Fruit fly (Drosophila melanogaster) ovary, adult (tissue): ENCODE measurements around the gene Arr2.

Experiments
- CG17801 ChIP-seq: fragments of 200-800 bp; optimal IDR thresholded peaks from 2 replicates; lab custom pipeline; 2019; ENCODE audit warnings: missing biosample characterization, mild to moderate bottlenecking, missing genetic modification characterization, moderate library complexity; ENCODE audit not compliant: partially characterized antibody

Gene Arr2

dm6 chr3L:8633614-8634325, 15.0 kb downstream of the Arr2 start, which contains the start of gene Cdc6:
Gene Cdc6, minus strand, starts transcription at chr3L:8634069.
- TF ChIP-seq CG17801 (GFP tag; lab: Kevin White, UChicago): no peak

DNA sequence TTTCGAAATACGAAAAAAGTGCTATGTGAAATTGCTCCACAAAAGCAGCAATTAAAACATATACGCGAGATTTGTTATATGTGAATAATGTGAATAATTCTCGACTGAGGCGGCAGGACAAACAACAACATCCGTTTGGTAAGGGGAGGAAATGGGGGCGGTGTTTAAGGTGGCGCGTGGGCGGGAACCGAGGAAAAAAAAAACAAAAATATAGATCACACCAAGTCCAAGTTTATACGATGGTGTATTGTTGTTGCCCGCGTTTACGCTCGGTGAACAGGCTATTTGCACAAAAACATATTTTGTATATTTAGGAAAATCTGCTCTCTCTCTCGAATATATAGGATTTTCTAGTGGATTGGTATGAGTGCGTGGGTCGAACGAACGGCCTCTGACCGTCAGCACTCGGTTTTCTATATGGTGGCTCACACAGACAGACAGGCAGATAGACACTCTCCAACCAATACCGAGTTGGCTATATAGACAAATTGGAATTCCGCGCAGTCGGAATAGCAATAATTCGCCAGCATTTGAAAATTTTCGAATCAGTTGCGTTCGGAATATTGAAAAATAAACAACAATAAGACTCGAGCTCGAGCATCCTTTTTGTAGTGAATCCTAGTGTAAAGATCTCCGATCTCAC, 18.9 kb downstream of the Arr2 start:
- no peak for TF ChIP-seq CG17801 (GFP tag; lab: Kevin White, UChicago)

dm6 chr3L:8628964-8629363, 19.8 kb downstream of the Arr2 start:
- TF ChIP-seq CG17801 (GFP tag; lab: Kevin White, UChicago): no peak

DNA sequence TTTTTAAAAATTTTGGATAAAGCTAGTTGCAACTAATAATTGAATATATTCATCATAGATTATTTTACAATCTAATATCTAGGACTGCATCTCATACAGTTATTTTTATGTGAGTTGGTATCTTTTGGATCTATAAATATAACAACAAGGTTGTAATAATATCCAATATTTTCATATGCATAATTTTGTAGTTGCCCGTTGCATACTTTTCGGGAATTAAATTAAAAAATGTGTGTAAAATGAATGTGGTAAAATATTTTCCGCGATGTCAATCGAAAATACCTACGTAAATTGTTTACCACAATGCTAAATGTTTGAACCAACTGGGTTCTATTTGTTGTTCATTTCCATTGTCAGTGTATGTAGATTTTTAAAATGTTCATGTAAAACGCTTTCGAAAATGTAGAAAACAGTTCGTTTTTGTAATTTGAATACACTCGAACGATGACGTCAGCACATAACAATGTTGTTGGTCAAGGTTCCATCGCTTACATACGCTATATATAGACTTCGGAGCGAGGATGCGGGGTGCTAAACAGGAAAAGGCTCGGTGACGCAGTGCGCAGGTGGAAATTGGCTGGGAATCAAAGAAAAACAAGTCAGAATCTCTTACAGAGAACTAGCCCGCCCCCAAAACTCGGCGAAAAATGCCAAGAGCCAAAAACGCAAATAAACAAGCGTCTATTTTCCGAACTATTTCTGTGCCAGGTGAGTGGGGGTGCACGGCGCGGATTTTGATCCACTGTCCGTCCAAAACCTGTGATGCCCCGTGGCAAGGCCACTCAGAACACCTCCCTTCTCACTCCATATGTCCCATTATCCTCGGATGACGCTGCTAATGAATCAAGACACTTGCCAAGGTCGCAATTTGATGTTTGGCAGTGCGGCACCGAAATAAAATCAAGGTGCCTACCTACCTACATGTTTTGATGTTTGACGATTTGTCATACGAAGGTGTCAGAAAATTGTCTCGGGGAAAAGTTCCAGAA, 20.6 kb downstream of the Arr2 start:
- no peak for TF ChIP-seq CG17801 (GFP tag; lab: Kevin White, UChicago)

- no peak for TF ChIP-seq CG17801 (GFP tag; lab: Kevin White, UChicago)
These were observed 24.9 kb downstream of the Arr2 start, which contains the start of the genes GAPsec and Zasp66 for dm6 chr3L:8623702-8624421. Gene GAPsec, minus strand, starts transcription at chr3L:8623901. Gene Zasp66, plus strand, starts transcription at chr3L:8624371.

DNA sequence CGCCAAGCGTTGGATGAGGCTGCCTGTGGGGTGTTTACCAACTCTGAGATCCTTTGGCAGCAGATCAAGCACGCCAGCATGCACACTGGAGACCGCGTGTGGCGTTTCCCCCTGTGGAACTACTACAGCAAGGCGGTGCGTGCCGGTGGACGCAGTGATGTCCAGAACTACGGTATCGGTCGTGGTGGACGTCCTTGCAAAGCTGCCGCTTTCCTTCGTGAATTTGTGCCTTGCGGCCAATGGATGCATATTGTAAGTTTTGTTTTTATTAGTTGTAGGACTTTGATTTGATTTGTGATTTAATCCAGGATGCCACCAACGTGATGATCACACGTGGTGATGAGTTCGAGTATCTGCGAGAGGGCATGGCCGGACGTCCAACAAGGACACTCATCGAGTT, 27.3 kb downstream of the Arr2 start:
- no peak for TF ChIP-seq CG17801 (GFP tag; lab: Kevin White, UChicago)

DNA sequence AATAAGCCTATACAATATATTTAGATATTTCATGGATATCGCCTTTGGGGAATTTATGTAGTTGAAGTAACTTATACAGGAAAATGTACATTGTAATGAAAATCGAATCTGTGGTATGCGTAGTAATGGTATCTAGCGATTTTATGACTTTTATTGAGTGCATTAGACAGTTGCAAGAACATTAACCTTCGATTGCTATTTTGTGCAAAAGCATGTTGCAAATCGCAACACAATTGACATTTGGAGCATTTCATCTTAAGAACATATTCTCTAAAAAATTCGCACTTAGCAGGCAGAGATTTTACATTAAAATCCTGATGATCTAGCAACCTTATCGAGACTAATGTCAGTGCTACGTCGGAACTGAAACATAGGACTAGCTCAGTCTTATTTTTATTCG, 29.1 kb downstream of the Arr2 start, which contains the start of gene S-Lap2:
TSS of gene S-Lap2 (plus strand) at position 301 of the 400 bp plus-strand sequence.
- no peak for TF ChIP-seq CG17801 (GFP tag; lab: Kevin White, UChicago)

DNA sequence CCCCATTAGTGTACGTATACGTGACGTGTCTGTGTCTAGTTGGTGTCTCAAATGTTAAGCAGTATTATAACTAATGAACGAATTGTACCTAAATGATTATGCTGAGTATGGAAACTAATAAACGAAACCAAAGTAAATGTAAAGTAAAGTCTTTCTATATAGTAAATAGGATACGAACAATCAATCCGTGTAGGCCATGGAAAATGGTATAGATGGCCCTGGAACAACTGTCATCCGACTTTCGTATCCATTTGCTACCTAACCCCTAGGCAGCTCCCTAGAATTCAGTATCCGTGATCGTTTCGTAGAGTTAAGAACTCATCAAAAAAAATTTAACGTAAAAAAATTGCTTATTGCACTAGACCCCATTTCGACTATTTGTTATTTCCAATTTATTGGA, 31.8 kb downstream of the Arr2 start, which contains the start of gene S-Lap1:
TSS of gene S-Lap1 (plus strand) at position 301 of the 400 bp plus-strand sequence.
- no peak for TF ChIP-seq CG17801 (GFP tag; lab: Kevin White, UChicago)

- TF ChIP-seq CG17801 (GFP tag; lab: Kevin White, UChicago): no peak
These were observed 41.3 kb downstream of the Arr2 start for dm6 chr3L:8607449-8607848.

dm6 chr3L:8603880-8604692, 44.6 kb downstream of the Arr2 start, which contains the start of the genes CG5989 and CG6282:
Gene CG5989, minus strand, starts transcription at chr3L:8604149.
Gene CG6282, plus strand, starts transcription at chr3L:8604657.
- no peak for TF ChIP-seq CG17801 (GFP tag; lab: Kevin White, UChicago)

DNA sequence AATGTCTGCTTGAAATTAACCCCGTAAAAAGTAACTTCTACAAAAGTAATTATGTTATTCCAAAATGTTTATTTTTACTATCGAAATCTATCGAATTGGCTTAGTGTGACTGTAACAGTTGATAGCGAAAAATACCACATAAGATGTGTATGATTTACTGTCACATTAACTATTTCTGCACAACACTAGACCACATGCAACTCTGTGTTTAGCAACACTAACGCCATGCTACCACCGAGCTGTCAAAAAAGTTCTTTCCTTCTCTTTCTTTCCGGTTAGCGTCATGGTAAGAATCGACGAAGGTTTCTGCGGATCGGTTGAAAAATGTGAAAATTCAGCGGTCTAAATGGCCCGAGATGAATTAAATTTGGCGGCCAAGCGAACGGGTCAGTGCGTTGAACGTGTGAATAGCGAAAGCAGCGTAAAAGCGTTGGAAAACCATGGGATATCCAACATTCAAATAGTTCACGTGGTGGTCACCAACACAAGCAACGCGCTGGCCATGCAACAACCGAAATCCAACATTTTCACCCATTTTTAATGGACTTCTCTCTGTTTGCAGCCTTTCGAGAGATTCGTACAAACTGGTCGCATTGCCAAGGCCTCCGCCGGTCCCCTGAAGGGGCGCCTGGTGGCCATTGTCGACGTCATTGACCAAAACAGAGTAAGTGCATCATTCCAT, 47.8 kb downstream of the Arr2 start, which contains the start of the genes Nelf-E and RpL14:
TSS of gene Nelf-E (minus strand) at position 128 of the 682 bp plus-strand sequence.
TSS of gene RpL14 (plus strand) at position 255 of the 682 bp plus-strand sequence.
- TF ChIP-seq CG17801 (GFP tag; lab: Kevin White, UChicago): peak; percentile 94
